Worm (Caenorhabditis elegans) whole organism, midembryonic: ENCODE results near the gene T02G5.3.

ENCODE experiments used
- klf-2 ChIP-seq: fragments of 200-800 bp; sonication (Bioruptor generic); conservative IDR thresholded peaks from 2 replicates; pipeline ENCODE4 v1.3.6; 2022; ENCODE audit warnings: missing genetic modification reagents, missing genetic modification characterization, missing compliant biosample characterization
- ref-1 ChIP-seq: fragments of 200-800 bp; sonication (Bioruptor generic); conservative IDR thresholded peaks from 2 replicates; pipeline ENCODE4 v1.3.6; 2022; ENCODE audit warnings: missing genetic modification reagents, missing genetic modification characterization, missing compliant biosample characterization
- ztf-23 ChIP-seq: fragments of 200-800 bp; sonication (Bioruptor generic); IDR thresholded peaks from 2 replicates; pipeline ENCODE4 v1.3.6; 2022; ENCODE audit warnings: missing genetic modification reagents, missing genetic modification characterization, missing compliant biosample characterization

DNA sequence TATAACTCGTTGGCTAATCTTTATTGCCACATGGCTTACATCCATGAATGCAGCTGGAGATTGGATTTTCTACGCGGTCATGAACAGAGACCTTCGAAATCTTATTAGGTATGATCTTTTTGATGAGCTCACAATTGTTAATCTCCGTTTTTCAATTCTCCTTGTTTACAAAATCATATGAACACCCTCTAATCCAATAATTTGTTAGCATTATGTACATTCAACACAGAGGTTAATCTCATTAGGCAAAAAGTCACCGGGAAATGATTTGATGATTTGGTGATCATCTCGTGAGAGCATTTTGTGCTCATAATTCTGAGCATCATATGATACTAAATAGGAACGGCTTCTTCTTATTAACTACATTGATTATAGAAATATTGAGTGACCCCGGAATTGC is 53.1 kb downstream of the T02G5.3 start:
- TF ChIP-seq ref-1 (GFP tag; lab: Robert Waterston, UW) (no peak), ztf-23 (GFP tag; lab: Robert Waterston, UW) (no peak), klf-2 (GFP tag; lab: Robert Waterston, UW) (no peak)
